Fruit fly (Drosophila melanogaster): ENCODE data around the gene bowl.

dm6 chr2L:3823835-3824234 is 52.3 kb downstream of the bowl start:
- TF ChIP-seq Dip3 (GFP tag; optimal IDR thresholded peaks at IDR 0.05) (no peak), CG18599 (GFP tag; optimal IDR thresholded peaks at IDR 0.05) (no peak), CG1233 (GFP tag; optimal IDR thresholded peaks at IDR 0.05) (no peak), HLH3B (GFP tag; IDR thresholded peaks at IDR 0.05) (no peak), Hsf (GFP tag; optimal IDR thresholded peaks at IDR 0.05) (no peak), amos (GFP tag; IDR thresholded peaks at IDR 0.05; ENCODE audit: partially characterized antibody) (no peak), CG17612 (GFP tag; IDR thresholded peaks at IDR 0.05) (no peak), CG31365 (tag; optimal IDR thresholded peaks at IDR 0.05) (no peak), D19B (GFP tag; optimal IDR thresholded peaks at IDR 0.05) (no peak), CG8478 (optimal IDR thresholded peaks at IDR 0.05) (no peak), CG12155 (GFP tag; optimal IDR thresholded peaks at IDR 0.05) (no peak), jing (GFP tag; optimal IDR thresholded peaks at IDR 0.05) (no peak), Neu2 (GFP tag; optimal IDR thresholded peaks at IDR 0.05; ENCODE audit: borderline replicate concordance) (no peak), Nf-YC (tag; optimal IDR thresholded peaks at IDR 0.05) (no peak)

Measured in whole organism, embryonic.